Worm (Caenorhabditis elegans) whole organism, L2 larva: Measurements from ENCODE around the gene srx-90.

Experiments
- C34F6.9 ChIP-seq: fragments of 150-350 bp; optimal IDR thresholded peaks from 2 replicates; lab custom pipeline; 2014; ENCODE audit warnings: missing biosample characterization, missing genetic modification characterization
- F13H6.1 ChIP-seq: sonication (generic microtip); optimal IDR thresholded peaks from 2 replicates; lab custom pipeline; 2016; ENCODE audit warnings: missing genetic modification characterization, missing compliant biosample characterization
- R02D3.7 ChIP-seq: fragments of 150-350 bp; optimal IDR thresholded peaks from 2 replicates; lab custom pipeline; 2014; ENCODE audit warnings: missing biosample characterization, missing genetic modification characterization
- Y55F3AM.14 ChIP-seq: fragments of 200-800 bp; sonication (Bioruptor generic); optimal IDR thresholded peaks from 2 replicates; lab custom pipeline; 2018; ENCODE audit warnings: mild to moderate bottlenecking, missing genetic modification characterization, missing compliant biosample characterization
- ZK546.5 ChIP-seq: sonication (generic microtip); optimal IDR thresholded peaks from 2 replicates; lab custom pipeline; 2017; ENCODE audit warnings: missing biosample characterization, missing genetic modification characterization
- alr-1 ChIP-seq: fragments of 150-350 bp; optimal IDR thresholded peaks from 2 replicates; lab custom pipeline; 2014; ENCODE audit warnings: missing biosample characterization, missing genetic modification characterization
- aly-2 ChIP-seq: fragments of 150-350 bp; optimal IDR thresholded peaks from 2 replicates; lab custom pipeline; 2014; ENCODE audit warnings: missing biosample characterization, missing genetic modification characterization
- ama-1 ChIP-seq: fragments of 150-350 bp; optimal IDR thresholded peaks from 2 replicates; lab custom pipeline; 2018; ENCODE audit warnings: inconsistent platforms
- blmp-1 ChIP-seq: sonication (generic microtip); optimal IDR thresholded peaks from 2 replicates; lab custom pipeline; 2017; ENCODE audit warnings: missing genetic modification characterization, mild to moderate bottlenecking, missing compliant biosample characterization, antibody characterized with exemption, moderate library complexity; ENCODE audit not compliant: insufficient read depth
- ceh-16 ChIP-seq: fragments of 150-350 bp; optimal IDR thresholded peaks from 2 replicates; lab custom pipeline; 2014; ENCODE audit warnings: missing biosample characterization, missing genetic modification characterization
- ceh-82 ChIP-seq: fragments of 150-350 bp; optimal IDR thresholded peaks from 2 replicates; lab custom pipeline; 2014; ENCODE audit warnings: missing biosample characterization, missing genetic modification characterization
- crh-2 ChIP-seq: sonication (generic microtip); optimal IDR thresholded peaks from 2 replicates; lab custom pipeline; 2017; ENCODE audit warnings: missing biosample characterization, missing genetic modification characterization
- dmd-4 ChIP-seq: sonication (generic microtip); optimal IDR thresholded peaks from 2 replicates; lab custom pipeline; 2017; ENCODE audit warnings: missing biosample characterization, missing genetic modification characterization
- egl-27 ChIP-seq: sonication (generic microtip); optimal IDR thresholded peaks from 3 replicates; lab custom pipeline; 2017; ENCODE audit warnings: missing biosample characterization, missing genetic modification reagents, missing genetic modification characterization
- elt-1 ChIP-seq: fragments of 150-350 bp; optimal IDR thresholded peaks from 2 replicates; lab custom pipeline; 2014; ENCODE audit warnings: missing biosample characterization, missing genetic modification characterization
- elt-3 ChIP-seq: sonication (generic microtip); optimal IDR thresholded peaks from 2 replicates; lab custom pipeline; 2017; ENCODE audit warnings: missing biosample characterization, missing genetic modification characterization
- fos-1 ChIP-seq: fragments of 150-350 bp; optimal IDR thresholded peaks from 2 replicates; lab custom pipeline; 2014; ENCODE audit warnings: missing biosample characterization, missing genetic modification characterization
- gmeb-1 ChIP-seq: fragments of 150-350 bp; optimal IDR thresholded peaks from 2 replicates; lab custom pipeline; 2014; ENCODE audit warnings: missing biosample characterization, missing genetic modification characterization
- lin-11 ChIP-seq: fragments of 150-350 bp; sonication (generic microtip); optimal IDR thresholded peaks from 2 replicates; lab custom pipeline; 2014; ENCODE audit warnings: missing biosample characterization, missing genetic modification characterization, inconsistent platforms, mixed read lengths
- lin-13 ChIP-seq: fragments of 150-350 bp; optimal IDR thresholded peaks from 2 replicates; lab custom pipeline; 2014; ENCODE audit warnings: missing biosample characterization, missing genetic modification reagents, missing genetic modification characterization
- lin-39 ChIP-seq: fragments of 150-350 bp; optimal IDR thresholded peaks from 2 replicates; lab custom pipeline; 2014; ENCODE audit warnings: missing biosample characterization, missing genetic modification reagents, missing genetic modification characterization
- lsy-2 ChIP-seq, 2 experiments: fragments of 150-350 bp in 1 of 2; sonication (generic microtip) in 1 of 2; optimal IDR thresholded peaks; 2 replicates each; lab custom pipeline; 2014 to 2017; ENCODE audit warnings: missing biosample characterization in 2 of 2, missing genetic modification characterization in 2 of 2
- mab-5 ChIP-seq: fragments of 150-350 bp; optimal IDR thresholded peaks from 2 replicates; lab custom pipeline; 2014; ENCODE audit warnings: missing biosample characterization, missing genetic modification characterization
- mbf-1 ChIP-seq: sonication (generic microtip); optimal IDR thresholded peaks from 2 replicates; lab custom pipeline; 2017; ENCODE audit warnings: missing biosample characterization, missing genetic modification characterization
- mdl-1 ChIP-seq, 2 experiments: fragments of 150-350 bp in 1 of 2; sonication (generic microtip) in 1 of 2; optimal IDR thresholded peaks; 2 replicates each; lab custom pipeline; 2017; ENCODE audit warnings: missing biosample characterization in 2 of 2, missing genetic modification characterization in 2 of 2
- nhr-10 ChIP-seq: sonication (generic microtip); optimal IDR thresholded peaks from 2 replicates; lab custom pipeline; 2017; ENCODE audit warnings: missing biosample characterization, missing genetic modification characterization
- nhr-11 ChIP-seq: fragments of 150-350 bp; optimal IDR thresholded peaks from 2 replicates; lab custom pipeline; 2014; ENCODE audit warnings: missing biosample characterization, missing genetic modification characterization
- nhr-12 ChIP-seq: fragments of 150-350 bp; optimal IDR thresholded peaks from 2 replicates; lab custom pipeline; 2014; ENCODE audit warnings: missing biosample characterization, missing genetic modification characterization
- nhr-129 ChIP-seq: fragments of 150-350 bp; optimal IDR thresholded peaks from 2 replicates; lab custom pipeline; 2014; ENCODE audit warnings: missing biosample characterization, missing genetic modification characterization
- nhr-21 ChIP-seq: fragments of 150-350 bp; optimal IDR thresholded peaks from 2 replicates; lab custom pipeline; 2014; ENCODE audit warnings: missing biosample characterization, missing genetic modification characterization
- nhr-23 ChIP-seq: fragments of 150-350 bp; optimal IDR thresholded peaks from 2 replicates; lab custom pipeline; 2014; ENCODE audit warnings: missing biosample characterization, missing genetic modification reagents, missing genetic modification characterization
- nhr-237 ChIP-seq: fragments of 150-350 bp; optimal IDR thresholded peaks from 2 replicates; lab custom pipeline; 2014; ENCODE audit warnings: missing biosample characterization, missing genetic modification characterization
- nhr-25 ChIP-seq: fragments of 150-350 bp; sonication (generic microtip); optimal IDR thresholded peaks from 3 replicates; lab custom pipeline; 2014; ENCODE audit warnings: missing biosample characterization, missing genetic modification characterization
- nhr-6 ChIP-seq: fragments of 150-350 bp; optimal IDR thresholded peaks from 2 replicates; lab custom pipeline; 2014; ENCODE audit warnings: missing biosample characterization, missing genetic modification characterization
- nhr-77 ChIP-seq: fragments of 150-350 bp; optimal IDR thresholded peaks from 2 replicates; lab custom pipeline; 2014; ENCODE audit warnings: missing biosample characterization, missing genetic modification characterization
- peb-1 ChIP-seq: fragments of 150-350 bp; optimal IDR thresholded peaks from 2 replicates; lab custom pipeline; 2014; ENCODE audit warnings: missing biosample characterization, missing genetic modification characterization
- sem-4 ChIP-seq: fragments of 150-350 bp; optimal IDR thresholded peaks from 2 replicates; lab custom pipeline; 2014; ENCODE audit warnings: missing biosample characterization, missing genetic modification reagents, missing genetic modification characterization
- skn-1 ChIP-seq: sonication (generic microtip); optimal IDR thresholded peaks from 2 replicates; lab custom pipeline; 2017; ENCODE audit warnings: missing biosample characterization, missing genetic modification characterization
- sma-3 ChIP-seq: sonication (generic microtip); optimal IDR thresholded peaks from 2 replicates; lab custom pipeline; 2016; ENCODE audit warnings: missing genetic modification reagents, missing genetic modification characterization, missing compliant biosample characterization
- sma-9 ChIP-seq, 2 experiments: fragments of 150-350 bp in 1 of 2; sonication (generic microtip) in 1 of 2; optimal IDR thresholded peaks; 2 replicates each; lab custom pipeline; 2014 to 2016; ENCODE audit warnings: missing genetic modification characterization in 2 of 2, mild to moderate bottlenecking in 1 of 2, missing biosample characterization in 1 of 2, missing compliant biosample characterization in 1 of 2, missing genetic modification reagents in 1 of 2, moderate library complexity in 1 of 2
- snpc-4 ChIP-seq: fragments of 150-350 bp; optimal IDR thresholded peaks from 2 replicates; lab custom pipeline; 2014; ENCODE audit warnings: missing biosample characterization, missing genetic modification characterization
- unc-39 ChIP-seq: fragments of 150-350 bp; optimal IDR thresholded peaks from 2 replicates; lab custom pipeline; 2014; ENCODE audit warnings: missing biosample characterization, missing genetic modification characterization
- unc-55 ChIP-seq: fragments of 150-350 bp; sonication (generic microtip); optimal IDR thresholded peaks from 3 replicates; lab custom pipeline; 2014; ENCODE audit warnings: missing biosample characterization, missing genetic modification reagents, missing genetic modification characterization
- unc-62 ChIP-seq: fragments of 150-350 bp; optimal IDR thresholded peaks from 2 replicates; lab custom pipeline; 2014; ENCODE audit warnings: missing biosample characterization, missing genetic modification reagents, missing genetic modification characterization
- zag-1 ChIP-seq: fragments of 150-350 bp; optimal IDR thresholded peaks from 2 replicates; lab custom pipeline; 2014; ENCODE audit warnings: missing biosample characterization, missing genetic modification characterization
- ztf-1 ChIP-seq: fragments of 200-800 bp; sonication (Bioruptor generic); conservative IDR thresholded peaks from 2 replicates; pipeline ENCODE4 v1.3.6; 2022; ENCODE audit warnings: missing genetic modification characterization, missing compliant biosample characterization
- ztf-11 ChIP-seq: sonication (generic microtip); optimal IDR thresholded peaks from 2 replicates; lab custom pipeline; 2017; ENCODE audit warnings: missing biosample characterization, missing genetic modification characterization
- ztf-4 ChIP-seq: fragments of 150-350 bp; optimal IDR thresholded peaks from 2 replicates; lab custom pipeline; 2014; ENCODE audit warnings: missing biosample characterization, missing genetic modification characterization

The srx-90 gene

ce11 chrV:11572803-11573490 lies 8.0 kb upstream of the srx-90 start, which contains the start of the genes H12C20.7 and nhr-68:
Gene H12C20.7, minus strand, starts transcription at chrV:11572990.
Gene nhr-68, plus strand, starts transcription at chrV:11573440.
- TF ChIP-seq nhr-77 (tag; lab: Kevin White, UChicago) = no peak
- peak in 1 of 2 experiments; percentile 90 for TF ChIP-seq lsy-2 (tag; optimal IDR thresholded peaks at IDR 0.05; lab: Kevin White, UChicago)
- peak; percentile 4 for TF ChIP-seq nhr-11 (tag; lab: Kevin White, UChicago)
- TF ChIP-seq zag-1 (tag; lab: Kevin White, UChicago) = no peak
- TF ChIP-seq ZK546.5 = no peak
- TF ChIP-seq R02D3.7 = no peak
- no peak for TF ChIP-seq lin-11
- TF ChIP-seq nhr-25 = no peak
- TF ChIP-seq Y55F3AM.14 = peak; percentile 82
- TF ChIP-seq peb-1 (tag; lab: Kevin White, UChicago) = no peak
- TF ChIP-seq egl-27 = peak; percentile 67
- peak; percentile 27 for TF ChIP-seq elt-1
- TF ChIP-seq ztf-1 (GFP tag; lab: Robert Waterston, UW) = no peak
- TF ChIP-seq sma-9 (GFP tag; optimal IDR thresholded peaks at IDR 0.05; lab: Kevin White, UChicago) = peak; percentile 100
- peak; percentile 32 for TF ChIP-seq sma-9 (tag; optimal IDR thresholded peaks at IDR 0.05; lab: Kevin White, UChicago)
- no peak for TF ChIP-seq mbf-1 (tag; lab: Kevin White, UChicago)
- TF ChIP-seq ztf-11 = no peak
- peak; percentile 96 for TF ChIP-seq crh-2
- peak; percentile 34 to 89 for TF ChIP-seq mdl-1 (tag; optimal IDR thresholded peaks at IDR 0.05; lab: Kevin White, UChicago)
- peak; percentile 71 for TF ChIP-seq nhr-6
- TF ChIP-seq ceh-16 = peak; percentile 45
- no peak for TF ChIP-seq unc-62 (GFP tag; lab: Kevin White, UChicago)
- TF ChIP-seq lin-39 = no peak
- peak; percentile 85 for TF ChIP-seq blmp-1 (tag; lab: Kevin White, UChicago)
- peak; percentile 47 for TF ChIP-seq lin-13 (GFP tag; lab: Kevin White, UChicago)
- TF ChIP-seq gmeb-1 (tag; lab: Kevin White, UChicago) = peak; percentile 63
- peak; percentile 97 for TF ChIP-seq F13H6.1
- TF ChIP-seq elt-3 (tag; lab: Kevin White, UChicago) = no peak
- peak; percentile 49 for TF ChIP-seq C34F6.9
- TF ChIP-seq unc-39 = no peak
- peak; percentile 90 for TF ChIP-seq sem-4 (tag; lab: Kevin White, UChicago)
- TF ChIP-seq nhr-23 (tag; lab: Kevin White, UChicago) = no peak
- TF ChIP-seq ceh-82 (tag; lab: Kevin White, UChicago) = no peak
- no peak for TF ChIP-seq nhr-237 (tag; lab: Kevin White, UChicago)
- peak; percentile 86 for TF ChIP-seq fos-1
- TF ChIP-seq nhr-10 (tag; lab: Kevin White, UChicago) = peak; percentile 97
- no peak for TF ChIP-seq nhr-12 (tag; lab: Kevin White, UChicago)
- no peak for TF ChIP-seq dmd-4
- TF ChIP-seq alr-1 (tag; lab: Kevin White, UChicago) = no peak
- no peak for TF ChIP-seq aly-2 (tag; lab: Kevin White, UChicago)
- TF ChIP-seq unc-55 (GFP tag; lab: Kevin White, UChicago) = no peak
- TF ChIP-seq ztf-4 (tag; lab: Kevin White, UChicago) = peak; percentile 38
- peak; percentile 91 for TF ChIP-seq nhr-129
- no peak for TF ChIP-seq skn-1 (tag; lab: Kevin White, UChicago)
- peak; percentile 44 for TF ChIP-seq ama-1 (lab: Kevin White, UChicago)
- no peak for TF ChIP-seq snpc-4 (tag; lab: Kevin White, UChicago)
- peak; percentile 99 for TF ChIP-seq nhr-21 (tag; lab: Kevin White, UChicago)
- peak; percentile 99 for TF ChIP-seq sma-3 (GFP tag; lab: Kevin White, UChicago)
- no peak for TF ChIP-seq mab-5 (tag; lab: Kevin White, UChicago)
